Worm (Caenorhabditis elegans) whole organism, mixed stage, embryonic: Measurements from ENCODE around the gene trmt-10C.2.

Experiments
- blmp-1 ChIP-seq: fragments of 150-350 bp; optimal IDR thresholded peaks from 2 replicates; lab custom pipeline; 2014; ENCODE audit warnings: missing biosample characterization, missing genetic modification characterization
- lin-13 ChIP-seq: fragments of 150-350 bp; optimal IDR thresholded peaks from 2 replicates; lab custom pipeline; 2014; ENCODE audit warnings: missing biosample characterization, missing genetic modification characterization
- lin-32 ChIP-seq: fragments of 200-800 bp; sonication (Bioruptor generic); optimal IDR thresholded peaks from 2 replicates; lab custom pipeline; 2018; ENCODE audit warnings: mild to moderate bottlenecking, missing genetic modification characterization, missing compliant biosample characterization
- lsy-2 ChIP-seq: fragments of 150-350 bp; optimal IDR thresholded peaks from 2 replicates; lab custom pipeline; 2014; ENCODE audit warnings: missing biosample characterization, missing genetic modification characterization
- mls-2 ChIP-seq: sonication (generic microtip); optimal IDR thresholded peaks from 2 replicates; lab custom pipeline; 2016; ENCODE audit warnings: mild to moderate bottlenecking, missing genetic modification characterization, moderate library complexity, missing compliant biosample characterization
- nhr-12 ChIP-seq: fragments of 150-350 bp; optimal IDR thresholded peaks from 2 replicates; lab custom pipeline; 2014; ENCODE audit warnings: missing biosample characterization, missing genetic modification characterization
- pha-4 ChIP-seq: fragments of 150-350 bp; optimal IDR thresholded peaks from 2 replicates; lab custom pipeline; 2018; ENCODE audit warnings: missing biosample characterization, missing genetic modification reagents, missing genetic modification characterization
- snpc-4 ChIP-seq: fragments of 150-350 bp; optimal IDR thresholded peaks from 2 replicates; lab custom pipeline; 2014; ENCODE audit warnings: missing biosample characterization, missing genetic modification characterization
- sptf-1 ChIP-seq: sonication (generic microtip); optimal IDR thresholded peaks from 2 replicates; lab custom pipeline; 2017; ENCODE audit warnings: mild to moderate bottlenecking, missing genetic modification characterization, moderate library complexity, missing compliant biosample characterization
- unc-39 ChIP-seq: fragments of 150-350 bp; optimal IDR thresholded peaks from 2 replicates; lab custom pipeline; 2014; ENCODE audit warnings: missing biosample characterization, missing genetic modification characterization
- unc-62 ChIP-seq: fragments of 150-350 bp; optimal IDR thresholded peaks from 2 replicates; lab custom pipeline; 2014; ENCODE audit warnings: missing biosample characterization, missing genetic modification reagents, missing genetic modification characterization
- zip-8 ChIP-seq: fragments of 150-350 bp; optimal IDR thresholded peaks from 2 replicates; lab custom pipeline; 2014; ENCODE audit warnings: missing biosample characterization, missing genetic modification characterization
- ztf-11 ChIP-seq: fragments of 150-350 bp; optimal IDR thresholded peaks from 2 replicates; lab custom pipeline; 2014; ENCODE audit warnings: missing biosample characterization, missing genetic modification characterization

DNA sequence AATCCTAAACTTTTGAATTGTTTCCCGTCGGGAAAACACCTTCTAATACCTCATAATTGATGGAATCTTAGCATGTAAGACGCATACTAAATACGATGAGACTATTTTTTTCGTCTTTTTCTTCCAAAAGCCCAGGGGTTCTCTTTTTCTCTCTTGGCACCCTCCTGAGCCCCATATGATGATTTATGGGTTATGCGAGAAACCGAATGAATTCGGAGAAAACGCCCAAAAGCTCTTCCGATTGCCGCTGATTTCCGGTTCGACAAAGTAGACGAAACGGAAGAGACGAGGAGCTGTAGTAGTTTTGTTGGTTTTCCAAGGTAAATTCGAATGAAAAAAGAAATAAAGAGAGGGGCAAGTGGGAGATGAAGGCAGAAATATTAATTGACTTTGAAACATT lies 34.6 kb upstream of the trmt-10C.2 start:
- TF ChIP-seq lin-32 (GFP tag; lab: Kevin White, UChicago): no peak
- no peak for TF ChIP-seq zip-8 (tag; lab: Kevin White, UChicago)
- no peak for TF ChIP-seq snpc-4 (tag; lab: Kevin White, UChicago)
- no peak for TF ChIP-seq mls-2 (tag; lab: Kevin White, UChicago)
- TF ChIP-seq ztf-11: no peak
- no peak for TF ChIP-seq unc-62 (GFP tag; lab: Kevin White, UChicago)
- no peak for TF ChIP-seq unc-39 (tag; lab: Kevin White, UChicago)
- TF ChIP-seq blmp-1: no peak
- TF ChIP-seq lsy-2 (tag; lab: Kevin White, UChicago): no peak
- no peak for TF ChIP-seq pha-4
- no peak for TF ChIP-seq nhr-12
- no peak for TF ChIP-seq lin-13 (tag; lab: Kevin White, UChicago)
- no peak for TF ChIP-seq sptf-1
